Worm (Caenorhabditis elegans): Measurements from ENCODE around the gene C42D4.13.

- TF ChIP-seq hmbx-1 (tag; optimal IDR thresholded peaks at IDR 0.05): no peak
- no peak for TF ChIP-seq ceh-13 (GFP tag; optimal IDR thresholded peaks at IDR 0.05)
- TF ChIP-seq ama-1 (optimal IDR thresholded peaks at IDR 0.05): no peak
- TF ChIP-seq F13C5.2 (tag; optimal IDR thresholded peaks at IDR 0.05): no peak
- TF ChIP-seq tra-4 (tag; optimal IDR thresholded peaks at IDR 0.05): no peak
- no peak for TF ChIP-seq hmg-4 (GFP tag; optimal IDR thresholded peaks at IDR 0.05)
- no peak for TF ChIP-seq flt-1 (GFP tag; IDR thresholded peaks at IDR 0.05)
- no peak for TF ChIP-seq hnd-1 (tag; optimal IDR thresholded peaks at IDR 0.05)
- TF ChIP-seq B0310.2 (tag; optimal IDR thresholded peaks at IDR 0.05): no peak
- TF ChIP-seq aly-1 (tag; optimal IDR thresholded peaks at IDR 0.05): no peak
- TF ChIP-seq tbx-37 (GFP tag; conservative IDR thresholded peaks at IDR 0.05): no peak
Observed at ce11 chrIV:7236248-7236772, 48.4 kb upstream of the C42D4.13 start.
